Worm (Caenorhabditis elegans) whole organism, L1 larva: ENCODE measurements around the gene Y73B6BL.289.

Experiments
- C34B4.2 ChIP-seq: sonication (generic microtip); optimal IDR thresholded peaks from 2 replicates; lab custom pipeline; 2017; ENCODE audit warnings: mild to moderate bottlenecking, missing genetic modification characterization, missing compliant biosample characterization
- F16B12.6 ChIP-seq: fragments of 150-350 bp; optimal IDR thresholded peaks from 2 replicates; lab custom pipeline; 2014; ENCODE audit warnings: missing biosample characterization, missing genetic modification characterization
- aha-1 ChIP-seq: fragments of 150-350 bp; optimal IDR thresholded peaks from 2 replicates; lab custom pipeline; 2014; ENCODE audit warnings: missing biosample characterization, missing genetic modification characterization
- alr-1 ChIP-seq: fragments of 200-800 bp; sonication (Bioruptor generic); optimal IDR thresholded peaks from 2 replicates; lab custom pipeline; 2018; ENCODE audit warnings: borderline replicate concordance, mild to moderate bottlenecking, missing genetic modification characterization, missing compliant biosample characterization
- aly-2 ChIP-seq: fragments of 150-350 bp; optimal IDR thresholded peaks from 2 replicates; lab custom pipeline; 2014; ENCODE audit warnings: missing biosample characterization, missing genetic modification characterization
- blmp-1 ChIP-seq: fragments of 150-350 bp; optimal IDR thresholded peaks from 2 replicates; lab custom pipeline; 2014; ENCODE audit warnings: missing biosample characterization, missing genetic modification characterization
- ceh-63 ChIP-seq: fragments of 200-800 bp; sonication (Bioruptor generic); optimal IDR thresholded peaks from 2 replicates; lab custom pipeline; 2018; ENCODE audit warnings: mild to moderate bottlenecking, missing genetic modification characterization, missing compliant biosample characterization
- ceh-82 ChIP-seq, 3 experiments: fragments of 150-350 bp in 1 of 3; sonication (generic microtip) in 2 of 3; optimal IDR thresholded peaks; 2 replicates each; lab custom pipeline; 2014 to 2017; ENCODE audit warnings: missing biosample characterization in 3 of 3, missing genetic modification characterization in 3 of 3
- ceh-88 ChIP-seq: fragments of 200-800 bp; sonication (Bioruptor generic); IDR thresholded peaks from 2 replicates; pipeline ENCODE4 v1.3.6; 2022; ENCODE audit warnings: missing genetic modification characterization, missing compliant biosample characterization
- egl-13 ChIP-seq: sonication (generic microtip); optimal IDR thresholded peaks from 2 replicates; lab custom pipeline; 2016; ENCODE audit warnings: missing genotype, missing genetic modification reagents, missing genetic modification characterization, missing compliant biosample characterization
- egl-27 ChIP-seq, 2 experiments: fragments of 150-350 bp in 1 of 2; sonication (generic microtip); optimal IDR thresholded peaks; 3 replicates each; lab custom pipeline; 2017 to 2018; ENCODE audit warnings: missing biosample characterization in 2 of 2, missing genetic modification characterization in 2 of 2, missing genetic modification reagents in 2 of 2
- elt-2 ChIP-seq: sonication (generic microtip); optimal IDR thresholded peaks from 2 replicates; lab custom pipeline; 2016; ENCODE audit warnings: missing genetic modification characterization, mild to moderate bottlenecking, inconsistent platforms, missing compliant biosample characterization, missing genetic modification reagents
- elt-3 ChIP-seq, 6 experiments: fragments of 150-350 bp in 1 of 6; sonication (generic microtip); optimal IDR thresholded peaks; 2 replicates each; lab custom pipeline; 2017 to 2018; ENCODE audit warnings: missing biosample characterization in 6 of 6, missing genetic modification characterization in 6 of 6, inconsistent platforms in 1 of 6
- fos-1 ChIP-seq: fragments of 150-350 bp; optimal IDR thresholded peaks from 2 replicates; lab custom pipeline; 2014; ENCODE audit warnings: missing biosample characterization, missing genetic modification characterization
- grh-1 ChIP-seq: fragments of 200-800 bp; sonication (Bioruptor generic); IDR thresholded peaks from 2 replicates; pipeline ENCODE4 v1.3.6; 2022; ENCODE audit warnings: missing genetic modification reagents, missing genetic modification characterization, missing compliant biosample characterization
- hpl-2 ChIP-seq: fragments of 150-350 bp; optimal IDR thresholded peaks from 2 replicates; lab custom pipeline; 2014; ENCODE audit warnings: missing biosample characterization, missing genetic modification reagents, missing genetic modification characterization
- isw-1 ChIP-seq: fragments of 200-800 bp; sonication (Bioruptor generic); IDR thresholded peaks from 2 replicates; pipeline ENCODE4 v1.3.6; 2022; ENCODE audit warnings: missing genetic modification characterization, missing compliant biosample characterization
- lin-15B ChIP-seq: fragments of 150-350 bp; sonication (generic microtip); optimal IDR thresholded peaks from 3 replicates; lab custom pipeline; 2014; ENCODE audit warnings: missing biosample characterization, missing genetic modification characterization
- lin-35 ChIP-seq, 2 experiments: fragments of 150-350 bp; optimal IDR thresholded peaks; 2 replicates each; lab custom pipeline; 2014; ENCODE audit warnings: missing biosample characterization in 2 of 2, missing genetic modification characterization in 2 of 2, missing genetic modification reagents in 2 of 2
- lin-39 ChIP-seq: fragments of 150-350 bp; optimal IDR thresholded peaks from 2 replicates; lab custom pipeline; 2014; ENCODE audit warnings: missing biosample characterization, missing genetic modification reagents, missing genetic modification characterization
- lir-3 ChIP-seq: sonication (generic microtip); optimal IDR thresholded peaks from 2 replicates; lab custom pipeline; 2016; ENCODE audit warnings: mild to moderate bottlenecking, missing genetic modification characterization, moderate library complexity, missing compliant biosample characterization; ENCODE audit not compliant: poor library complexity
- mab-9 ChIP-seq: fragments of 200-800 bp; sonication (Bioruptor generic); IDR thresholded peaks from 2 replicates; pipeline ENCODE4 v1.3.6; 2022; ENCODE audit warnings: missing genetic modification reagents, missing genetic modification characterization, missing compliant biosample characterization
- mep-1 ChIP-seq: fragments of 150-350 bp; optimal IDR thresholded peaks from 2 replicates; lab custom pipeline; 2014; ENCODE audit warnings: missing biosample characterization, missing genetic modification characterization
- nhr-11 ChIP-seq: fragments of 150-350 bp; optimal IDR thresholded peaks from 2 replicates; lab custom pipeline; 2014; ENCODE audit warnings: missing biosample characterization, missing genetic modification characterization
- nhr-12 ChIP-seq: sonication (generic microtip); optimal IDR thresholded peaks from 2 replicates; lab custom pipeline; 2017; ENCODE audit warnings: missing biosample characterization, missing genetic modification characterization
- nhr-47 ChIP-seq: sonication (generic microtip); optimal IDR thresholded peaks from 2 replicates; lab custom pipeline; 2016; ENCODE audit warnings: mild to moderate bottlenecking, missing genetic modification characterization, moderate library complexity, missing compliant biosample characterization
- nhr-71 ChIP-seq: sonication (generic microtip); optimal IDR thresholded peaks from 2 replicates; lab custom pipeline; 2016; ENCODE audit warnings: mild to moderate bottlenecking, missing genetic modification characterization, moderate library complexity, missing compliant biosample characterization
- nhr-76 ChIP-seq: sonication (generic microtip); optimal IDR thresholded peaks from 2 replicates; lab custom pipeline; 2017; ENCODE audit warnings: missing biosample characterization, missing genetic modification characterization
- nhr-84 ChIP-seq: sonication (generic microtip); optimal IDR thresholded peaks from 2 replicates; lab custom pipeline; 2017; ENCODE audit warnings: missing biosample characterization, missing genetic modification characterization
- nhr-85 ChIP-seq: sonication (generic microtip); peaks from one replicate; lab custom pipeline; 2016; ENCODE audit warnings: missing genetic modification characterization, inconsistent platforms, missing compliant biosample characterization
- pax-3 ChIP-seq: fragments of 200-800 bp; sonication (Bioruptor generic); optimal IDR thresholded peaks from 2 replicates; lab custom pipeline; 2018; ENCODE audit warnings: mild to moderate bottlenecking, missing genetic modification characterization, moderate library complexity, missing compliant biosample characterization
- skn-1 ChIP-seq: fragments of 150-350 bp; optimal IDR thresholded peaks from 2 replicates; lab custom pipeline; 2014; ENCODE audit warnings: missing biosample characterization, missing genetic modification characterization
- snpc-4 ChIP-seq: fragments of 150-350 bp; optimal IDR thresholded peaks from 2 replicates; lab custom pipeline; 2014; ENCODE audit warnings: missing biosample characterization, missing genetic modification characterization
- snu-23 ChIP-seq: sonication (generic microtip); optimal IDR thresholded peaks from 2 replicates; lab custom pipeline; 2016; ENCODE audit warnings: missing genetic modification characterization, missing compliant biosample characterization
- swsn-7 ChIP-seq: sonication (generic microtip); optimal IDR thresholded peaks from 2 replicates; lab custom pipeline; 2016; ENCODE audit warnings: missing genetic modification characterization, missing compliant biosample characterization
- tbx-2 ChIP-seq: sonication (generic microtip); optimal IDR thresholded peaks from 2 replicates; lab custom pipeline; 2016; ENCODE audit warnings: missing genetic modification characterization, missing compliant biosample characterization
- unc-30 ChIP-seq: sonication (generic microtip); optimal IDR thresholded peaks from 2 replicates; lab custom pipeline; 2017; ENCODE audit warnings: missing biosample characterization, missing genetic modification characterization
- unc-62 ChIP-seq: fragments of 150-350 bp; optimal IDR thresholded peaks from 2 replicates; lab custom pipeline; 2014; ENCODE audit warnings: missing biosample characterization, missing genetic modification reagents, missing genetic modification characterization
- unc-86 ChIP-seq: sonication (generic microtip); optimal IDR thresholded peaks from 2 replicates; lab custom pipeline; 2016; ENCODE audit warnings: missing genetic modification characterization, missing compliant biosample characterization
- unc-98 ChIP-seq: fragments of 200-800 bp; sonication (Bioruptor generic); IDR thresholded peaks from 2 replicates; pipeline ENCODE4 v1.3.6; 2022; ENCODE audit warnings: missing genetic modification characterization, missing compliant biosample characterization
- xbp-1 ChIP-seq: sonication (generic microtip); optimal IDR thresholded peaks from 2 replicates; lab custom pipeline; 2016; ENCODE audit warnings: missing genetic modification characterization, missing compliant biosample characterization
- zip-4 ChIP-seq: fragments of 200-800 bp; sonication (Bioruptor generic); optimal IDR thresholded peaks from 2 replicates; lab custom pipeline; 2018; ENCODE audit warnings: mild to moderate bottlenecking, missing genetic modification characterization, moderate library complexity, missing compliant biosample characterization

Gene Y73B6BL.289

DNA sequence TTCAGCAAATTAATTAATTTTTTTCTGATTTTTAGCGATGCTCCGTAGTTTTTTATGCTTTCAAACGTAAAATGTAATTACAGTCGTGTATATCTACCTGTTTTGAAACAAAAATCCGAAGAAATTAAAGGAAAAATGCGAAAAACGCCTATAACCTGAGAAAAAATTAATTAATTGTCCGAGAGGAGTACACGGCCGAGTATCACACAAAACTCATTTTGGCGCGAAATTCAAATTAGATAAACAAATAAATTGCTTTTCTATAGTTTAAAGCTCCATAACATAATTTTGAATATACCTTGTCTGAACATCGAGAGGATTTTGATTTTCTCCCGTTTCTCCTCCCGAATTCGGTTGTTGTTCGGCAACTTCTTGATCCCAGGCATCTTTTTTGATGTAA, 22.2 kb downstream of the Y73B6BL.289 start (continued):
- TF ChIP-seq elt-2 (tag; lab: Kevin White, UChicago) (peak; percentile 28), unc-30 (tag; lab: Kevin White, UChicago) (no peak), lin-15B (tag; lab: Kevin White, UChicago) (no peak), nhr-76 (tag; lab: Kevin White, UChicago) (no peak), nhr-85 (peak; percentile 80), lin-39 (tag; lab: Kevin White, UChicago) (no peak), nhr-47 (tag; lab: Kevin White, UChicago) (peak; percentile 56), snpc-4 (tag; lab: Kevin White, UChicago) (no peak), tbx-2 (peak; percentile 7), ceh-82 (tag; optimal IDR thresholded peaks at IDR 0.05; lab: Kevin White, UChicago) (no peak), zip-4 (GFP tag; lab: Kevin White, UChicago) (no peak), ceh-63 (no peak), blmp-1 (tag; lab: Kevin White, UChicago) (no peak), nhr-11 (tag; lab: Kevin White, UChicago) (no peak), unc-62 (GFP tag; lab: Kevin White, UChicago) (no peak), swsn-7 (peak; percentile 26), isw-1 (GFP tag; lab: Robert Waterston, UW) (no peak), snu-23 (peak; percentile 37), mab-9 (GFP tag; lab: Robert Waterston, UW) (no peak), lin-35 (GFP tag; optimal IDR thresholded peaks at IDR 0.05; lab: Kevin White, UChicago) (peak; percentile 75 to 91), unc-86 (tag; lab: Kevin White, UChicago) (no peak), nhr-84 (tag; lab: Kevin White, UChicago) (no peak)

DNA sequence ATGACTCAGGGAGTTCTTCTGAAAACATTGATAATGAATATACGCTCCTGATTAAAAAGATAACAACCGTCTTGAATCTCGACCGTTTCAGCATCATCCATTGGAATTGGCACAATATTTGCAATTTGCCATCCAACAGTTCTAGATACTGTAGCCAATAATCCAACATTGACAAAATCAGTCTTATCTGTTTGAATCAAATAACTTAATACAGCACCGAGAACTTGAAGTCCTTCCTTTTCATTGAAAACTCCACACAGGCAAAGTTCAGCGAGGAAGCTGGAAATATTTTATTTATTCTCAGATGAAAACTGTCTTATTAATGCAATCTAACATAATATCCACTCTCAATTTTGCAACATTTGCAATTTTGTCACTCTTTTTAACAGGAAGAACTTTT, 25.0 kb downstream of the Y73B6BL.289 start:
- no peak for TF ChIP-seq egl-13 (tag; lab: Kevin White, UChicago)
- no peak for TF ChIP-seq egl-27 (tag; optimal IDR thresholded peaks at IDR 0.05; lab: Kevin White, UChicago)
- TF ChIP-seq hpl-2 (GFP tag; lab: Kevin White, UChicago), result no peak
- TF ChIP-seq aly-2 (tag; lab: Kevin White, UChicago), result no peak
- no peak for TF ChIP-seq grh-1 (GFP tag; lab: Robert Waterston, UW)
- no peak for TF ChIP-seq elt-3 (tag; optimal IDR thresholded peaks at IDR 0.05; lab: Kevin White, UChicago)
- TF ChIP-seq nhr-84 (tag; lab: Kevin White, UChicago), result no peak
- TF ChIP-seq ceh-88 (GFP tag; lab: Robert Waterston, UW), result no peak
- TF ChIP-seq nhr-11 (tag; lab: Kevin White, UChicago), result no peak
- no peak for TF ChIP-seq C34B4.2 (tag; lab: Kevin White, UChicago)
- no peak for TF ChIP-seq aha-1 (tag; lab: Kevin White, UChicago)
- no peak for TF ChIP-seq unc-98 (GFP tag; lab: Robert Waterston, UW)
- TF ChIP-seq pax-3 (tag; lab: Kevin White, UChicago), result no peak
- TF ChIP-seq mab-9 (GFP tag; lab: Robert Waterston, UW), result no peak

DNA sequence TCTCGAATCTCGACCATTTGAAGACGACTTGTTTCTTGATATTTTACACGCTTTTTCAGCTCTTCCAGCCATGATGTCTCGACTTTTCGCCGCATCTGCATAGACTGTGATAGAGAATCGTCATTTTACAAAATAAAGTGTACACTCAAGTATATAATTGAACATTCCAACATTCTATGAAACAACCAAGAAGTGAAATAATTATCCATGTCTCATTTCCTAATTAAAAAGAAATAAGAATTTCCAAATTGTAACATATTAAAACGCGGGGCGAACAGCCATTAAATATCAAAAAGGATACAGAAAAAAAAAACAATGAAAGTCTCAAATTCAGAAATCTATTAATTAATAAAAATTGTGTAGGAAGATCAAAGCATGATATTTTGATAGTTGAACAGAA, 25.7 kb downstream of the Y73B6BL.289 start, which contains the start of gene smg-3:
Gene smg-3 (minus strand): TSS at position 101 of the 400 bp plus-strand sequence.
- TF ChIP-seq fos-1 (tag; lab: Kevin White, UChicago) (no peak), alr-1 (tag; lab: Kevin White, UChicago) (no peak), pax-3 (tag; lab: Kevin White, UChicago) (no peak), lir-3 (tag; lab: Kevin White, UChicago) (no peak), C34B4.2 (tag; lab: Kevin White, UChicago) (no peak), nhr-71 (no peak), skn-1 (tag; lab: Kevin White, UChicago) (no peak), lin-15B (tag; lab: Kevin White, UChicago) (no peak), F16B12.6 (tag; lab: Kevin White, UChicago) (no peak), ceh-63 (no peak), snu-23 (no peak), nhr-12 (no peak), xbp-1 (tag; lab: Kevin White, UChicago) (no peak), mep-1 (no peak), elt-3 (tag; optimal IDR thresholded peaks at IDR 0.05; lab: Kevin White, UChicago) (no peak)
